Fruit fly (Drosophila melanogaster) Kc167 (cell line): ENCODE measurements around the gene Prp31.

Source experiments
- Sin3A ChIP-seq: fragments of >200 bp; optimal IDR thresholded peaks from 2 replicates; lab custom pipeline; 2018; ENCODE audit warnings: missing external identifiers
- h ChIP-seq: fragments of >200 bp; optimal IDR thresholded peaks from 3 replicates; lab custom pipeline; 2018; ENCODE audit warnings: missing external identifiers
- insv ChIP-seq: fragments of >200 bp; optimal IDR thresholded peaks from 3 replicates; lab custom pipeline; 2018; ENCODE audit warnings: missing external identifiers
- psq ChIP-seq: fragments of >200 bp; optimal IDR thresholded peaks from 2 replicates; lab custom pipeline; 2017; ENCODE audit warnings: missing external identifiers
- ttk ChIP-seq: sonication (Bioruptor generic); optimal IDR thresholded peaks from 2 replicates; lab custom pipeline; 2017; ENCODE audit warnings: missing external identifiers

dm6 chr3L:15161549-15161948 is 2.6 kb downstream of the Prp31 start, which contains the start of gene CG6878:
- TF ChIP-seq insv (no peak), Sin3A (lab: Kevin White, UChicago) (no peak), h (lab: Kevin White, UChicago) (no peak), psq (lab: Kevin White, UChicago) (no peak), ttk (no peak)
